Worm (Caenorhabditis elegans) whole organism, L2 larva: ENCODE results near the gene popl-7.

Experiments used
- ZK546.5 ChIP-seq: sonication (generic microtip); optimal IDR thresholded peaks from 2 replicates; lab custom pipeline; 2017; ENCODE audit warnings: missing biosample characterization, missing genetic modification characterization
- mdl-1 ChIP-seq, 2 experiments: fragments of 150-350 bp in 1 of 2; sonication (generic microtip) in 1 of 2; optimal IDR thresholded peaks; 2 replicates each; lab custom pipeline; 2017; ENCODE audit warnings: missing biosample characterization in 2 of 2, missing genetic modification characterization in 2 of 2
- nhr-10 ChIP-seq: sonication (generic microtip); optimal IDR thresholded peaks from 2 replicates; lab custom pipeline; 2017; ENCODE audit warnings: missing biosample characterization, missing genetic modification characterization
- sma-3 ChIP-seq: sonication (generic microtip); optimal IDR thresholded peaks from 2 replicates; lab custom pipeline; 2016; ENCODE audit warnings: missing genetic modification reagents, missing genetic modification characterization, missing compliant biosample characterization
- unc-39 ChIP-seq: fragments of 150-350 bp; optimal IDR thresholded peaks from 2 replicates; lab custom pipeline; 2014; ENCODE audit warnings: missing biosample characterization, missing genetic modification characterization
- ztf-11 ChIP-seq: sonication (generic microtip); optimal IDR thresholded peaks from 2 replicates; lab custom pipeline; 2017; ENCODE audit warnings: missing biosample characterization, missing genetic modification characterization

ce11 chrIV:13323823-13324359 lies 46.6 kb upstream of the popl-7 start, which contains the start of gene fat-2:
- TF ChIP-seq mdl-1 (tag; optimal IDR thresholded peaks at IDR 0.05; lab: Kevin White, UChicago) (no peak), ztf-11 (tag; lab: Kevin White, UChicago) (no peak), nhr-10 (no peak), sma-3 (GFP tag; lab: Kevin White, UChicago) (no peak), ZK546.5 (tag; lab: Kevin White, UChicago) (no peak), unc-39 (tag; lab: Kevin White, UChicago) (no peak)
